Worm (Caenorhabditis elegans) whole organism, L3 larva: ENCODE data around the gene fbxa-53.

Source experiments
- R02D3.7 ChIP-seq: fragments of 150-350 bp; optimal IDR thresholded peaks from 2 replicates; lab custom pipeline; 2014; ENCODE audit warnings: missing biosample characterization, missing genetic modification characterization
- aly-2 ChIP-seq: fragments of 150-350 bp; optimal IDR thresholded peaks from 2 replicates; lab custom pipeline; 2014; ENCODE audit warnings: missing biosample characterization, missing genetic modification characterization
- ama-1 ChIP-seq: fragments of 150-350 bp; optimal IDR thresholded peaks from 2 replicates; lab custom pipeline; 2018
- egl-27 ChIP-seq: sonication (generic microtip); optimal IDR thresholded peaks from 4 replicates; lab custom pipeline; 2017; ENCODE audit warnings: missing biosample characterization, missing genetic modification reagents, missing genetic modification characterization
- fkh-10 ChIP-seq: sonication (generic microtip); optimal IDR thresholded peaks from 2 replicates; lab custom pipeline; 2017; ENCODE audit warnings: missing biosample characterization, missing genetic modification reagents, missing genetic modification characterization
- jun-1 ChIP-seq: fragments of 150-350 bp; optimal IDR thresholded peaks from 2 replicates; lab custom pipeline; 2014; ENCODE audit warnings: missing biosample characterization, missing genetic modification reagents, missing genetic modification characterization
- nhr-237 ChIP-seq: fragments of 150-350 bp; optimal IDR thresholded peaks from 2 replicates; lab custom pipeline; 2014; ENCODE audit warnings: missing biosample characterization, missing genetic modification characterization
- unc-62 ChIP-seq: fragments of 150-350 bp; sonication (generic microtip); optimal IDR thresholded peaks from 4 replicates; lab custom pipeline; 2014; ENCODE audit warnings: missing biosample characterization, missing genetic modification reagents, missing genetic modification characterization
- zag-1 ChIP-seq: fragments of 150-350 bp; optimal IDR thresholded peaks from 2 replicates; lab custom pipeline; 2014; ENCODE audit warnings: missing biosample characterization, missing genetic modification characterization

- TF ChIP-seq nhr-237 (tag; lab: Kevin White, UChicago) (no peak), ama-1 (no peak), fkh-10 (no peak), R02D3.7 (tag; lab: Kevin White, UChicago) (no peak), unc-62 (GFP tag; lab: Kevin White, UChicago) (no peak), aly-2 (no peak), zag-1 (tag; lab: Kevin White, UChicago) (no peak), egl-27 (no peak), jun-1 (no peak)
Measured at ce11 chrX:1678021-1678420, 40.4 kb downstream of the fbxa-53 start, which contains the start of gene fbxa-170.
